Worm (Caenorhabditis elegans): ENCODE data around the gene clr-1.

DNA sequence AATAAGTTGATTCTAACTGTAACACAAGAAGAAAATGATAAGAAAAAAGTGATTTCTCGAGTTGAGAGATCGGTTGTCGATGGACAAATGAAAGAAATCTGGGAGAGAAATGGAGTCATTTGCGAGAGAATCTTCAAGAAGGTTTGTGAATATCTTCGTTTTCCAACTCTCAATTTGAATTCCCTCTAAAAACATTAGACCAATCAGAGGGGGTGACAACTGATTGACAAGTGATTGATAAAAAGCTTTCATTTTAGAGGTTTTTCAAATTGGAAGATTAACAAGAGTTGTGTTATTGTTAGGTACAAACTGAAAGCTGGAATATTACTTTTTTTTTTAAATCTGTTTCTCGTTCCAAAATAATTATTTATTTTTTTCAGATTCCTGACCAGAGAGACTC is 48.3 kb upstream of the clr-1 start:
- no peak for TF ChIP-seq ama-1 (optimal IDR thresholded peaks at IDR 0.05)
- no peak for TF ChIP-seq pqm-1 (tag; optimal IDR thresholded peaks at IDR 0.05)
